Fruit fly (Drosophila melanogaster) Kc167 (cell line): ENCODE results near the gene CG7646.

Experiments
- Myc ChIP-seq: fragments of >200 bp; optimal IDR thresholded peaks from 2 replicates; lab custom pipeline; 2017; ENCODE audit warnings: missing external identifiers
- Sin3A ChIP-seq: fragments of >200 bp; optimal IDR thresholded peaks from 2 replicates; lab custom pipeline; 2018; ENCODE audit warnings: missing external identifiers
- h ChIP-seq: fragments of >200 bp; optimal IDR thresholded peaks from 3 replicates; lab custom pipeline; 2018; ENCODE audit warnings: missing external identifiers
- insv ChIP-seq: fragments of >200 bp; optimal IDR thresholded peaks from 3 replicates; lab custom pipeline; 2018; ENCODE audit warnings: missing external identifiers
- psq ChIP-seq: fragments of >200 bp; optimal IDR thresholded peaks from 2 replicates; lab custom pipeline; 2017; ENCODE audit warnings: missing external identifiers
- ttk ChIP-seq: sonication (Bioruptor generic); optimal IDR thresholded peaks from 2 replicates; lab custom pipeline; 2017; ENCODE audit warnings: missing external identifiers

Gene CG7646

DNA sequence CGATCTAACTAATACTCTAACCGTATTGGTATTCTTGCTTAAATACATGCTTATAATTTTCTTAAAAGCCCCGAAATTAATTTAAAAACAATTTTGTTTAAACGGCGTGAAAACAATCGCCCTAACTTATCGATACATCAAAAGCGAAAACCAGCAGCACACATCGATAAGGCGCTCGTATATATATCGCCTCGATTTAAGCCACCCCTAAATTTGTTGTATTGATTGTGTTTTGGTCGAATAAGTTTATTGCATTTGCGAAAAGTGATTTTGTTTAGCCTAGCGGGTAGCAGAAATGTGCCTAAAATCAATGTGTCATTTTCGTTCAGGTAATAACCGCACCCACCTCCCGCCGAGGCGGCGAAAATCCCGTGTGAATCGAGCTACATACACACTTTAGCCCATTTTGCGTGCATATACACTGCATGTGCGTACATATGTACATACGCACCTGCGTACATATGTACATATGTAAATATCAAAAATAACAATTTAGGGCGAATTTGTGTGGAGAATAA lies at the start of gene CG7646, which contains the start of gene Nca:
CG7646 (plus strand) TSS at position 174 of the 518 bp plus-strand sequence.
Nca (plus strand) TSS at position 174 of the 518 bp plus-strand sequence.
- TF ChIP-seq insv (lab: Kevin White, UChicago) (no peak), ttk (lab: Kevin White, UChicago) (no peak), Sin3A (no peak), psq (lab: Kevin White, UChicago) (no peak), Myc (lab: Kevin White, UChicago) (no peak), h (lab: Kevin White, UChicago) (no peak)

DNA sequence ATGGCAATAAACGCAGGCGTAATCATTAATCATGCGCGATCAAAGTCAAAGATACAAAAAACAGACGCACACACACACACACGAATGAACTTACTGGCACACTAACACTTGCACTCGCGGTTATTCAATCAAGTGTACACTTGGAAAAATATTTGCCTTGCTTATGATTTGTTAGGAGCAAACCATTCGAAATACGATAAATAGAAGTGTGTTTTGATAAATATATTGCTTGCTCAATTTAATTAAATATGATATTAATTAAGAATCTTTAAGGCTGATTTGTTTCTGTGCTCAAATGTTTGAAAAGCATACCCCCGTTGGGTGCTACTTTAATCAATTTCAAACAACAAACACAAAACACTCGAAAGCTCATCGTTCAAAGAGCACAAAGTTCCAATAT lies 46.2 kb upstream of the CG7646 start:
- TF ChIP-seq ttk (lab: Kevin White, UChicago) (no peak), insv (lab: Kevin White, UChicago) (no peak), Myc (lab: Kevin White, UChicago) (no peak), psq (lab: Kevin White, UChicago) (no peak), h (lab: Kevin White, UChicago) (no peak), Sin3A (no peak)

DNA sequence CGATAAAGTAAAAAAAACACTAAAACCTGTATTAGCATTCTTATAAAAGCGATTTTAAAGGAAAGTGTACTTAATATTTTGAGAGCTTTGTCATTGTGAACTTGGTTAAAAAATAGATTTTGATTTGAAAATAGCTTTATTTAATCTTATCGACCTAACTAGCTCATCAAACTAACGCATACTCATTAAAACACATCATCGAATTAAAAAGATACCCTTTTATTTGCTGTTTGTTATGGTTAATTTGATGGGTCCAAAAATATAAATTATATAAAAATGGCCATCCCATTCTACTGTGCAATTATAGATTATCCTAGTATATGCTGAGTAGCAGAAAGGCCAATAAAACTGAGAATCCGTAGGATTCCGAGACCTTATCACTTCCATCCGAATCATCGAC lies 40.7 kb upstream of the CG7646 start, which contains the start of gene CG32219:
CG32219 (minus strand) TSS at position 101 of the 400 bp plus-strand sequence.
- no peak for TF ChIP-seq Sin3A
- no peak for TF ChIP-seq Myc (lab: Kevin White, UChicago)
- no peak for TF ChIP-seq insv (lab: Kevin White, UChicago)
- TF ChIP-seq h (lab: Kevin White, UChicago), result no peak
- TF ChIP-seq ttk (lab: Kevin White, UChicago), result no peak
- TF ChIP-seq psq (lab: Kevin White, UChicago), result no peak

DNA sequence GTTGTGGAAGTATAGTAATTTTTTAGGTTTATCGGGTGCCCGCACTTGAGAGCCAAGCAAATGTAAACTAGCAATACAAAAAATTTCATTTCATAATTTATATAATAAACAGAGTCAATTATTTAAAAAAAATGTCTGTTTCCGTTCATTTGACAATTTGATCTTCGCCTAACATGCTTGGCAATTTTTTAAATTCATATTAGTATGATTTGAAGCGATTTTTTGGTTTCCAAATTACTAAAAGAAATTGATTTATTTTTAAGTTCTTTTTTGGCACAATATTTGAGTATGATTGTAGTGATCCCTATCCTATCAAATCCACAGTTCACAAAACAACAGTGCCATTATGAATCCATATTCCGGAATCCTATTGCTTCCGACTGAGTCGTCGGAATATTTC lies 39.8 kb upstream of the CG7646 start, which contains the start of gene CG34258:
CG34258 (minus strand) TSS at position 101 of the 400 bp plus-strand sequence.
- no peak for TF ChIP-seq ttk (lab: Kevin White, UChicago)
- TF ChIP-seq Sin3A, result no peak
- TF ChIP-seq insv (lab: Kevin White, UChicago), result no peak
- no peak for TF ChIP-seq h (lab: Kevin White, UChicago)
- no peak for TF ChIP-seq psq (lab: Kevin White, UChicago)
- TF ChIP-seq Myc (lab: Kevin White, UChicago), result no peak

DNA sequence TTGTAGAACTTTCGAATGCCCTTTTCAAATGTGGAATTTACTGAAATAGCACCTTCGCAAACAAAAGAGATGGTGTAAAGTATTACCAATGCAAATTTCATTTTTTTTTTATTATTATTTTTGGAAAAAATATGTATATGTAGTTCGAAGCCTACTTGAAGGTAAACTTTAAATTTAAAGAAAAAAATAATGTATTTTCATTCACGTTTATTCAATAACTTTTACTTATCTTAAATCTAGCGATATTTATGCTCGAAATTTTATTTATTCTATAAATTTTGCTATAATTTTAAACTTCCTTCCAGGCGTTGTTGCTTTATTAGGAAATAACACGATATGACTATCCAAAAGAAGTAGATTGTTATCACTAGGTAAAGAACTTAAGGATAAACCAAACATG lies 39.0 kb upstream of the CG7646 start, which contains the start of gene CG33710:
CG33710 (minus strand) TSS at position 101 of the 400 bp plus-strand sequence.
- TF ChIP-seq h (lab: Kevin White, UChicago), result no peak

dm6 chr3L:19953612-19954011 lies 38.1 kb upstream of the CG7646 start, which contains the start of gene CG42655:
Gene CG42655, minus strand, starts transcription at chr3L:19953712.
- TF ChIP-seq ttk (lab: Kevin White, UChicago), result no peak

DNA sequence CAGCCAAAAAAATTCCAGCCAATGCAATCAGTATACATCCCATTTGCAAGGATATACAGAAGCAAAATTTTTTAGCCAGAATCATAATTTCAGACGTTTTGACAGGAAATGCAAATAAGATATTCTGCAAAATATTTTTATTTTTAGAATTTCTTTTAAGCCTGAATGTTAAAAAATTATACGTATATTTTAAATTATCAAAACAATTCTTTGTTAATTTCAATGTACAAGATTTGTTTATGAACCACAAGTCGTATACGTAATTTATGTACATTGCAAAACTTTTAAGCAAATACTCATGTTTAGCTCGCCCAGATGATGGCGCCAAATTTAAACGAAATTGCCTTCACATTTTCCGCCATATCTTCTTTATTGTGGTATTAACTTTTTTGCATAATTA lies 37.3 kb upstream of the CG7646 start, which contains the start of gene CG42654:
CG42654 (minus strand) TSS at position 101 of the 400 bp plus-strand sequence.
- no peak for TF ChIP-seq psq (lab: Kevin White, UChicago)
- TF ChIP-seq ttk (lab: Kevin White, UChicago), result no peak
- no peak for TF ChIP-seq Sin3A
- no peak for TF ChIP-seq insv (lab: Kevin White, UChicago)
- TF ChIP-seq Myc (lab: Kevin White, UChicago), result no peak
- no peak for TF ChIP-seq h (lab: Kevin White, UChicago)

- TF ChIP-seq ttk (lab: Kevin White, UChicago) (no peak), insv (lab: Kevin White, UChicago) (no peak), h (lab: Kevin White, UChicago) (no peak), psq (lab: Kevin White, UChicago) (no peak), Sin3A (no peak), Myc (lab: Kevin White, UChicago) (no peak)
These were observed 36.0 kb upstream of the CG7646 start, which contains the start of gene CG42263 for dm6 chr3L:19955699-19956098. Gene CG42263, minus strand, starts transcription at chr3L:19955799.

dm6 chr3L:19961805-19962204 lies 29.9 kb upstream of the CG7646 start:
- TF ChIP-seq insv (lab: Kevin White, UChicago) (no peak), psq (lab: Kevin White, UChicago) (no peak), h (lab: Kevin White, UChicago) (no peak), Sin3A (no peak), ttk (lab: Kevin White, UChicago) (no peak), Myc (lab: Kevin White, UChicago) (no peak)

DNA sequence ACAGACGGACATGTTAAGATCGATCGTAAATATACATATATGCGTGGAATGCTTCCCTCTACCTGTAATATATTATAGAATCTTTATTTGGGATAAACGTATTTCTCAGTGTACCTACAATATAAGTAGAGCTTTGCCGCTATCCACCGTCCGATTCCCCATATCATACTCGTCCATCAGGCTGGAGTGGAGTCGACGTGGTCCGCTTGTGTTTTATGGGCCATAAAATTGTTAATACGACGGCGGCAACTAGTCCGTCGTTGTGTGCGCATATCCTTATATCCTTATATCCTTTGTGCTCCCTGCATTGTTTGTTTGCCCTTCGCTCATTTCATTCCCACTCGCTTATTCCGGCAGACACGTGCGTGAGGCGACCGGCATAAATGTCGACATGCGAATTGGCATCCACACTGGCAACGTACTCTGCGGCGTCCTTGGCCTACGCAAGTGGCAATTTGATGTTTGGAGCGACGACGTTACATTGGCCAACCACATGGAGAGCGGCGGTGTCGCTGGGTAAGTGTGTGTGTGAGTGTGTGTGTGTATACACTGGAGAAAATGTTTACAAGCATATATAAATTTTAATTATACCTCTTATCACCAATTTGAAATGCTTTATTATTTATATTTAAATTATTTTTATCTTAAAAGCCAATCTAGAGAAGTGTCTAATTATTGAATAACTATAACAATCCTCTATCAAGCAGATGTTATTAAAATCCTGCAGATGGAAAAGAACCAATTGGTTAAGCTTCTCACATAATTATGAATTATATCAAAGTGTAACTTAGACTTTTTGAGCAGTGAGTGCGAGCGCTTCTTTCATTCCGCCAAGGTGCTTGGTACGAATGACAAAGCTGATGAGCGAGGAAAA lies 22.7 kb upstream of the CG7646 start:
- TF ChIP-seq Myc (lab: Kevin White, UChicago), result no peak
- no peak for TF ChIP-seq psq (lab: Kevin White, UChicago)
- TF ChIP-seq h (lab: Kevin White, UChicago), result no peak
- no peak for TF ChIP-seq ttk (lab: Kevin White, UChicago)
- no peak for TF ChIP-seq Sin3A
- TF ChIP-seq insv (lab: Kevin White, UChicago), result no peak

- TF ChIP-seq psq (lab: Kevin White, UChicago) (no peak), h (lab: Kevin White, UChicago) (no peak), ttk (lab: Kevin White, UChicago) (no peak), Sin3A (no peak), Myc (lab: Kevin White, UChicago) (no peak), insv (lab: Kevin White, UChicago) (no peak)
These were observed 13.6 kb upstream of the CG7646 start for dm6 chr3L:19978088-19978487.
